Worm (Caenorhabditis elegans): ENCODE results near the gene F32D8.12.

The F32D8.12 gene

ce11 chrV:10909071-10909470 lies 18.2 kb upstream of the F32D8.12 start, which contains the start of gene zzz-1:
Gene zzz-1 (minus strand): TSS chrV:10909171.
- TF ChIP-seq dmd-8 (GFP tag; IDR thresholded peaks at IDR 0.05) (no peak), unc-130 (GFP tag; optimal IDR thresholded peaks at IDR 0.05) (no peak), tag-97 (GFP tag; IDR thresholded peaks at IDR 0.05) (no peak), aly-2 (tag; optimal IDR thresholded peaks at IDR 0.05) (no peak), php-3 (GFP tag; IDR thresholded peaks at IDR 0.05) (no peak), set-16 (GFP tag; IDR thresholded peaks at IDR 0.05) (no peak), ceh-82 (tag; optimal IDR thresholded peaks at IDR 0.05) (no peak), F37D6.2 (tag; optimal IDR thresholded peaks at IDR 0.05) (no peak), dpl-1 (GFP tag; optimal IDR thresholded peaks at IDR 0.05) (no peak), cey-2 (tag; optimal IDR thresholded peaks at IDR 0.05; ENCODE audit: borderline replicate concordance, insufficient read depth) (no peak), ceh-62 (tag; optimal IDR thresholded peaks at IDR 0.05) (no peak)

ce11 chrV:10904795-10905194 lies 14.0 kb upstream of the F32D8.12 start:
- TF ChIP-seq lsy-2 (tag; optimal IDR thresholded peaks at IDR 0.05) (peak in 1 of 2 experiments; percentile 3), cey-2 (tag; optimal IDR thresholded peaks at IDR 0.05; ENCODE audit: borderline replicate concordance, insufficient read depth) (no peak), mep-1 (tag; optimal IDR thresholded peaks at IDR 0.05) (peak; percentile 32), aha-1 (tag) (peak; percentile 87), nhr-42 (GFP tag; IDR thresholded peaks at IDR 0.05) (no peak), hlh-30 (tag; optimal IDR thresholded peaks at IDR 0.05; ENCODE audit: insufficient read depth) (peak; percentile 13), unc-62 (GFP tag; optimal IDR thresholded peaks at IDR 0.05 in 1 of 2) (peak in 1 of 2 experiments; percentile 65), unc-62 (tag; optimal IDR thresholded peaks at IDR 0.05) (no peak), fkh-10 (GFP tag; optimal IDR thresholded peaks at IDR 0.05) (peak; percentile 71), ceh-20 (GFP tag; IDR thresholded peaks at IDR 0.05) (0 out of 2 replicates have a peak, but pooled peaks have one; percentile 12), rbr-2 (tag; optimal IDR thresholded peaks at IDR 0.05) (peak; percentile 34), hmg-1.1 (GFP tag; IDR thresholded peaks at IDR 0.05) (0 out of 2 replicates have a peak, but pooled peaks have one; percentile 21), duxl-1 (tag; optimal IDR thresholded peaks at IDR 0.05; ENCODE audit: poor library complexity) (no peak), ctbp-1 (GFP tag; IDR thresholded peaks at IDR 0.05) (0 out of 2 replicates have a peak, but pooled peaks have one; percentile 43), dmd-6 (GFP tag; IDR thresholded peaks at IDR 0.05) (0 out of 2 replicates have a peak, but pooled peaks have one; percentile 10), mdl-1 (tag; optimal IDR thresholded peaks at IDR 0.05) (peak in 1 of 2 experiments; percentile 8), vab-7 (GFP tag; IDR thresholded peaks at IDR 0.05) (no peak)

ce11 chrV:10903748-10904147 lies 12.9 kb upstream of the F32D8.12 start, which contains the start of gene F32D8.15:
Gene F32D8.15 (plus strand): TSS chrV:10904048.
- no peak for TF ChIP-seq snpc-4 (tag; optimal IDR thresholded peaks at IDR 0.05)
- no peak for TF ChIP-seq unc-62 (GFP tag; optimal IDR thresholded peaks at IDR 0.05 in 1 of 2)
- no peak for TF ChIP-seq unc-62 (tag; optimal IDR thresholded peaks at IDR 0.05)
- TF ChIP-seq dmd-9 (GFP tag; IDR thresholded peaks at IDR 0.05), result no peak
- TF ChIP-seq nhr-41 (GFP tag; IDR thresholded peaks at IDR 0.05), result no peak
- no peak for TF ChIP-seq php-3 (GFP tag; IDR thresholded peaks at IDR 0.05)
- no peak for TF ChIP-seq ZK337.2 (GFP tag; IDR thresholded peaks at IDR 0.05)
- TF ChIP-seq unc-130 (GFP tag; optimal IDR thresholded peaks at IDR 0.05), result no peak
- no peak for TF ChIP-seq lin-38 (GFP tag; IDR thresholded peaks at IDR 0.05)
- no peak for TF ChIP-seq ceh-44 (GFP tag; IDR thresholded peaks at IDR 0.05)
- TF ChIP-seq ztf-7 (tag; optimal IDR thresholded peaks at IDR 0.05), result no peak
- no peak for TF ChIP-seq lim-7 (GFP tag; IDR thresholded peaks at IDR 0.05)
- TF ChIP-seq Y75B8A.6 (GFP tag; IDR thresholded peaks at IDR 0.05), result no peak
- no peak for TF ChIP-seq nhr-11 (tag; optimal IDR thresholded peaks at IDR 0.05)
- TF ChIP-seq pha-4 (GFP tag; IDR thresholded peaks at IDR 0.05), result no peak
- no peak for TF ChIP-seq pha-4 (tag; optimal IDR thresholded peaks at IDR 0.05)
- TF ChIP-seq zag-1 (tag; optimal IDR thresholded peaks at IDR 0.05), result no peak
- no peak for TF ChIP-seq nhr-25 (tag; optimal IDR thresholded peaks at IDR 0.05; ENCODE audit: borderline replicate concordance, insufficient read depth)
- TF ChIP-seq Y5F2A.4 (GFP tag; optimal IDR thresholded peaks at IDR 0.05), result no peak
- no peak for TF ChIP-seq zfp-2 (tag; optimal IDR thresholded peaks at IDR 0.05)
- TF ChIP-seq tra-1 (GFP tag; IDR thresholded peaks at IDR 0.05), result no peak
